Worm (Caenorhabditis elegans): Measurements from ENCODE around the gene rpn-3.

DNA sequence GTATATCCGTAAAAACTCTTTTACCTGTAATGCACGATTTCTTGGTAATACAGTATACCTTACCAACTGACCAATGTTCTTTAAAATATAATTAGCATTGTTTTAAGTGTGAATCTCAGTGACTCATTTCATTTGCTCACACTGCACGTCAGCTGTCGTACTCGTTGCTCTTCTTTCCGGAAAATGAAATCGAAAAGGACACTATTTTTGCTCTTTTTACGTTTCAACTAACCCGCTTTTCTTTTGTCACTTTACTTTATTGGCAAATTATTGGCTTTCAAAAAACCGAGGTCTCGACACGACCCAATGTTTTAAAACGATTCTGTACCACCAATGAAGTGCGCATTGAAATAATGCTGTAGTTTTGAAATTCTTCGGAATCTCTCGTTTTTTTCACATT lies 33.2 kb downstream of the rpn-3 start, which contains the start of gene F42H10.6:
- TF ChIP-seq med-1 (GFP tag; optimal IDR thresholded peaks at IDR 0.05; ENCODE audit: insufficient read depth), result no peak
- TF ChIP-seq ztf-29 (GFP tag; IDR thresholded peaks at IDR 0.05), result no peak
- no peak for TF ChIP-seq flt-1 (GFP tag; IDR thresholded peaks at IDR 0.05)
- no peak for TF ChIP-seq ref-1 (GFP tag; conservative IDR thresholded peaks at IDR 0.05)
- no peak for TF ChIP-seq klf-2 (GFP tag; conservative IDR thresholded peaks at IDR 0.05)
- no peak for TF ChIP-seq tab-1 (GFP tag; IDR thresholded peaks at IDR 0.05)
- no peak for TF ChIP-seq ztf-23 (GFP tag; IDR thresholded peaks at IDR 0.05)
- TF ChIP-seq T22C8.4 (GFP tag; IDR thresholded peaks at IDR 0.05), result no peak

Measured in whole organism, midembryonic.